Worm (Caenorhabditis elegans): ENCODE data around the gene col-104.

Gene col-104

DNA sequence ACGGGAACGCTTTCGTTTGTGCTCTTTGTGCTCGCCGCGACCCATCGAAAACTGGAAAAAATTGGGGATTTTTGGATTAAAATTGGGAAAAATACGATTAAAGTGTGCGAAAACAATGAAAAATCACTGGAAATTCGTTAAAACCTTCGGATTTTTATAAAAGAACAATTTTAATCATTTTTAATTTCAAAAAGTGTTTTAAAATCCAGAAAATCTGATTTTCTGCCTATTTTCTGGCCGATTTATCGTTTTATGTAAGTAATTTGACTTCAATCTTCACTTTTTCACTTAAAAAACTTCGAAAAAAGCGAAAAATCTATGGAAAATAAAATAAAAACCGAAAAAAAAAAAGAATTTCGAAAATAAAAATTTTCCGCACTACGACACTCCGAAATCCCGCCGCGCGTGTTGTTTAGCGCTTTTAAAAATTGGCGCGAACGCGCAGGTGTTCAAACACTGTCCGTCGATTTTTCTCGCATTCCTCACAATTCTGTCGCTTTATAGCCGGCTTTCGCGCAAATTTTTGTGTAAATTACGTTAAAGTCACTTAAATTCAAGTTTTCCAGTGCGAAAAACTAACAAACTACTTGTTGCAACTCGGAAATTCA lies 45.4 kb downstream of the col-104 start, which contains the start of the genes ddx-46 and F53H1.4:
TSS of gene ddx-46 (minus strand) at position 51 of the 608 bp plus-strand sequence.
TSS of gene F53H1.4 (plus strand) at position 567 of the 608 bp plus-strand sequence.
- peak; percentile 48 for TF ChIP-seq nhr-85 (tag)
- no peak for TF ChIP-seq sptf-1 (tag; optimal IDR thresholded peaks at IDR 0.05)
- TF ChIP-seq Y116A8C.19 (tag; optimal IDR thresholded peaks at IDR 0.05; ENCODE audit: borderline replicate concordance) = no peak
- peak; percentile 33 for TF ChIP-seq F16B12.6 (tag; optimal IDR thresholded peaks at IDR 0.05)
- peak; percentile 40 for TF ChIP-seq xbp-1 (tag; optimal IDR thresholded peaks at IDR 0.05)
- TF ChIP-seq hpl-2 (GFP tag; optimal IDR thresholded peaks at IDR 0.05) = no peak
- TF ChIP-seq lin-13 (GFP tag; optimal IDR thresholded peaks at IDR 0.05) = peak; percentile 33
- peak; percentile 32 for TF ChIP-seq unc-86 (tag; optimal IDR thresholded peaks at IDR 0.05)
- TF ChIP-seq elt-2 (tag; optimal IDR thresholded peaks at IDR 0.05) = no peak
- peak; percentile 34 for TF ChIP-seq skn-1 (tag; optimal IDR thresholded peaks at IDR 0.05)
- TF ChIP-seq lin-15B (tag; optimal IDR thresholded peaks at IDR 0.05) = peak; percentile 79
- TF ChIP-seq nhr-237 (tag; optimal IDR thresholded peaks at IDR 0.05) = no peak
- peak; percentile 91 to 94 for TF ChIP-seq efl-1 (optimal IDR thresholded peaks at IDR 0.05)
- TF ChIP-seq efl-1 (GFP tag; optimal IDR thresholded peaks at IDR 0.05 in 1 of 2) = peak; percentile 94 to 99
- peak; percentile 32 for TF ChIP-seq lin-39 (tag; optimal IDR thresholded peaks at IDR 0.05)
- TF ChIP-seq nhr-90 (tag; optimal IDR thresholded peaks at IDR 0.05; ENCODE audit: poor library complexity) = no peak
- no peak for TF ChIP-seq unc-30 (tag; optimal IDR thresholded peaks at IDR 0.05)
- peak; percentile 13 for TF ChIP-seq nhr-77 (tag; optimal IDR thresholded peaks at IDR 0.05)
- TF ChIP-seq isw-1 (GFP tag; IDR thresholded peaks at IDR 0.05) = peak; percentile 57
- TF ChIP-seq ceh-82 (tag; optimal IDR thresholded peaks at IDR 0.05) = peak; percentile 46 to 70 (median 62)
- peak; percentile 43 for TF ChIP-seq mep-1 (tag; optimal IDR thresholded peaks at IDR 0.05)
- peak; percentile 24 for TF ChIP-seq fkh-4 (tag; optimal IDR thresholded peaks at IDR 0.05; ENCODE audit: borderline replicate concordance)
- no peak for TF ChIP-seq fkh-8 (tag; optimal IDR thresholded peaks at IDR 0.05)
- peak; percentile 58 for TF ChIP-seq snu-23 (GFP tag; optimal IDR thresholded peaks at IDR 0.05)
- TF ChIP-seq ets-5 (GFP tag; IDR thresholded peaks at IDR 0.05) = no peak
- TF ChIP-seq egl-13 (tag; optimal IDR thresholded peaks at IDR 0.05) = peak; percentile 10
- peak; percentile 90 to 92 (median 92) for TF ChIP-seq dpl-1 (GFP tag; optimal IDR thresholded peaks at IDR 0.05)
- TF ChIP-seq lin-35 (GFP tag; optimal IDR thresholded peaks at IDR 0.05) = peak; percentile 88 to 93
- TF ChIP-seq aha-1 (tag; optimal IDR thresholded peaks at IDR 0.05) = no peak
- no peak for TF ChIP-seq rnt-1 (tag; optimal IDR thresholded peaks at IDR 0.05)
- TF ChIP-seq lsy-2 (tag; optimal IDR thresholded peaks at IDR 0.05) = peak; percentile 60 to 66
- no peak for TF ChIP-seq lin-14 (GFP tag; optimal IDR thresholded peaks at IDR 0.05)
- TF ChIP-seq irx-1 (tag; optimal IDR thresholded peaks at IDR 0.05) = peak; percentile 43
- TF ChIP-seq mdl-1 (tag; optimal IDR thresholded peaks at IDR 0.05) = peak in 1 of 2 experiments; percentile 31
- TF ChIP-seq tbx-2 (tag; optimal IDR thresholded peaks at IDR 0.05) = peak; percentile 48
